Fruit fly (Drosophila melanogaster) whole organism, wandering third instar larva: ENCODE results near the gene CG33722.

Experiments
- CG32264 ChIP-seq: fragments of 200-800 bp; sonication (Bioruptor generic); optimal IDR thresholded peaks from 2 replicates; lab custom pipeline; 2016; ENCODE audit warnings: missing biosample characterization, missing genetic modification characterization
- CrebA ChIP-seq: fragments of 200-800 bp; sonication (Bioruptor generic); optimal IDR thresholded peaks from 2 replicates; lab custom pipeline; 2016; ENCODE audit warnings: missing biosample characterization, mild to moderate bottlenecking, missing genetic modification characterization, borderline replicate concordance
- Dif ChIP-seq: fragments of 200-275, 200-300 bp; sonication (Bioruptor generic); optimal IDR thresholded peaks from 2 replicates; lab custom pipeline; 2018; ENCODE audit warnings: missing biosample characterization, missing genetic modification characterization; ENCODE audit not compliant: partially characterized antibody
- Hr78 ChIP-seq: fragments of >200 bp; optimal IDR thresholded peaks from 2 replicates; lab custom pipeline; 2017; ENCODE audit warnings: missing biosample characterization, missing genetic modification characterization
- Myc ChIP-seq: fragments of >200 bp; optimal IDR thresholded peaks from 2 replicates; lab custom pipeline; 2017
- br ChIP-seq: fragments of 200-800 bp; sonication (Bioruptor generic); optimal IDR thresholded peaks from 2 replicates; lab custom pipeline; 2016; ENCODE audit warnings: missing biosample characterization, missing genetic modification characterization
- dl ChIP-seq, 2 experiments: fragments of 175-275, 200-275 bp in 1 of 2; fragments of 200-275 bp in 1 of 2; sonication (Bioruptor generic); optimal IDR thresholded peaks; lab custom pipeline; 2018; ENCODE audit warnings: mild to moderate bottlenecking in 2 of 2, missing biosample characterization in 2 of 2, missing genetic modification characterization in 2 of 2, moderate library complexity in 2 of 2; ENCODE audit not compliant: partially characterized antibody in 2 of 2, insufficient read depth in 1 of 2
- dmrt93B ChIP-seq: fragments of 200-800 bp; sonication (Bioruptor generic); optimal IDR thresholded peaks from 2 replicates; lab custom pipeline; 2018; ENCODE audit warnings: missing biosample characterization, mild to moderate bottlenecking, missing genetic modification characterization
- h ChIP-seq: fragments of 200-800 bp; sonication (Bioruptor generic); optimal IDR thresholded peaks from 3 replicates; lab custom pipeline; 2016; ENCODE audit warnings: missing biosample characterization, mild to moderate bottlenecking, missing genetic modification characterization
- jim ChIP-seq: fragments of 175-275, 200-325 bp; sonication (Bioruptor generic); optimal IDR thresholded peaks from 2 replicates; lab custom pipeline; 2016; ENCODE audit warnings: missing biosample characterization, mild to moderate bottlenecking, missing genetic modification characterization
- lola ChIP-seq: fragments of >200 bp; optimal IDR thresholded peaks from 2 replicates; lab custom pipeline; 2017; ENCODE audit warnings: missing biosample characterization, missing genetic modification characterization
- psq ChIP-seq: fragments of 200-800 bp; sonication (Bioruptor generic); optimal IDR thresholded peaks from 3 replicates; lab custom pipeline; 2017; ENCODE audit warnings: missing biosample characterization, mild to moderate bottlenecking, missing genetic modification characterization, moderate library complexity
- usp ChIP-seq: fragments of >200 bp; optimal IDR thresholded peaks from 2 replicates; lab custom pipeline; 2017; ENCODE audit warnings: missing biosample characterization, missing genetic modification characterization
- woc ChIP-seq: sonication (Bioruptor generic); optimal IDR thresholded peaks from 2 replicates; lab custom pipeline; 2016; ENCODE audit warnings: missing biosample characterization, mild to moderate bottlenecking, missing genetic modification characterization

DNA sequence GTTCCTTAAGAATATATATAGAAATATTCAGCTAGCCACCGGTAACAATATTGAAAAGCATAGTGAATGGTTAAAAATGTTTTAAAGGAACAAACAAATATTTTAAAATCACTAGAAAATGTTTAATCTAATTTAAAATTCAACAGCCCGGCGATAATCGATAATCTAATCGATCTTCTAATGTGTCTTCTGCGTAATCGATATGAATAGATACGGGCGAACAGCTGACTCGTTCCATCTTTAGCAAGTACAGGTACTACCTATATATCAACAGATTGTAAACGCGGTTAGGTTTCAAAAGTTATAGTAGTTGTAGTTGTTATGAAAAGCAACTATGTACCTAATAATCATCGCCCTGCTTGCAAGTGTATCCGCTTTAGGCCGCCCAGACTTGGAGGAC lies 26.1 kb upstream of the CG33722 start, which contains the start of gene CG7800:
- TF ChIP-seq woc (no peak), usp (GFP tag; lab: Kevin White, UChicago) (no peak), CG32264 (GFP tag; lab: Kevin White, UChicago) (no peak), dl (GFP tag; optimal IDR thresholded peaks at IDR 0.05; lab: Kevin White, UChicago; ENCODE audit: insufficient read depth in 1 of 2, partially characterized antibody in 2 of 2) (no peak), br (GFP tag; lab: Kevin White, UChicago) (no peak), Dif (GFP tag; lab: Kevin White, UChicago) (no peak), Hr78 (GFP tag; lab: Kevin White, UChicago) (no peak), lola (no peak), dmrt93B (GFP tag; lab: Kevin White, UChicago) (no peak), h (GFP tag; lab: Kevin White, UChicago) (no peak), psq (GFP tag; lab: Kevin White, UChicago) (no peak), jim (GFP tag; lab: Kevin White, UChicago) (no peak), CrebA (GFP tag; lab: Kevin White, UChicago) (no peak), Myc (lab: Kevin White, UChicago) (no peak)
